Worm (Caenorhabditis elegans): Measurements from ENCODE around the gene chil-5.
"Not testable (repeated sequence)": the region's sequence is repeated elsewhere in the genome, so short reads cannot be mapped to it uniquely, and the experiment has no call there.

chil-5 gene

DNA sequence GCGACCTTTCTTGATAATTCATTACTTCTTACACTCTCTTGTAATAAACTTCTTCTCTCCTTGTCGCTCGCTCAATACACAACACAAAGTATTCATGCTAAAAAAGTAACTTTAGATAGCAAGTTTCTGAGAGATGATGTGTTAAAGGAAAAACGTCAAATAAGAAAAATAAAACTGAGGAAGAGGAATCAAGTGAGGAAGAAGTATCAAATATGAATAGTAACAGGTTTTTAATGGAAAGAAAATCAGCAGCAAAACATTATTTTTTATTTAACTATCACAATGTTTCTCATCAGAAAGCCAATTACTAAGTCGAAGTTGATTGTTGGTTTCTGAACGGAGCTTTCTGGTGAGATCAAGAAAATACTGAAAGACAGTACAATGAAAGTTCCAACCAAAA, 6.9 kb upstream of the chil-5 start, which contains the start of gene chil-1:
Gene chil-1, minus strand, starts transcription at position 101 of the 400 bp plus-strand sequence.
- TF ChIP-seq mab-5, elt-3, nhr-237 (tag; optimal IDR thresholded peaks at IDR 0.05): not testable (repeated sequence)

DNA sequence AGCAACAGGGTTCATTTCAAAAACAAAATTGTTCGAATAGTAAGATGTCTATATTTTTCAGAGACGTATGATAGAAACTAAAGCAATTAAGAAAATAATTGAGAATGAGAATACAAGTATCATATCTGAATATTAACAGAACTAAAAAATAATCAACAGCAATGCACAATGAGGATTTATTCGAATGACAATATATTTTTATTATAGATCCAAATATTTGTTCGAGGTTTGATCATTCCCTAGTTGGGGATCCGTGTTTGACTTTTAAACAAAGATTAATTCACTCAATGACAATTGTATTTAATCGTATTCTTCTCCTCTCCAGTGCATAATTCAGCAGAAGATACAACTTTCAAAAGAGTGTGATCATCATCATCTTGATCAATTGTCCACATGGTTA, 2.7 kb upstream of the chil-5 start, which contains the start of gene C08H9.18:
Gene C08H9.18, minus strand, starts transcription at position 101 of the 400 bp plus-strand sequence.
- TF ChIP-seq lin-13 (tag; optimal IDR thresholded peaks at IDR 0.05) (no peak), nhr-12 (tag; optimal IDR thresholded peaks at IDR 0.05) (no peak), mls-2 (tag; optimal IDR thresholded peaks at IDR 0.05) (no peak), ceh-39 (tag; optimal IDR thresholded peaks at IDR 0.05) (no peak), elt-3 (tag; optimal IDR thresholded peaks at IDR 0.05) (no peak), lin-32 (GFP tag; optimal IDR thresholded peaks at IDR 0.05) (no peak), ceh-43 (GFP tag; optimal IDR thresholded peaks at IDR 0.05) (no peak), blmp-1 (tag; optimal IDR thresholded peaks at IDR 0.05) (no peak), ham-2 (GFP tag; optimal IDR thresholded peaks at IDR 0.05) (no peak), bed-3 (GFP tag; optimal IDR thresholded peaks at IDR 0.05) (no peak), sptf-1 (tag; optimal IDR thresholded peaks at IDR 0.05) (no peak), unc-120 (tag; optimal IDR thresholded peaks at IDR 0.05; ENCODE audit: poor library complexity, severe bottlenecking) (no peak), ceh-83 (GFP tag; optimal IDR thresholded peaks at IDR 0.05) (no peak), hlh-1 (tag; optimal IDR thresholded peaks at IDR 0.05) (no peak), snpc-4 (tag; optimal IDR thresholded peaks at IDR 0.05) (no peak)

DNA sequence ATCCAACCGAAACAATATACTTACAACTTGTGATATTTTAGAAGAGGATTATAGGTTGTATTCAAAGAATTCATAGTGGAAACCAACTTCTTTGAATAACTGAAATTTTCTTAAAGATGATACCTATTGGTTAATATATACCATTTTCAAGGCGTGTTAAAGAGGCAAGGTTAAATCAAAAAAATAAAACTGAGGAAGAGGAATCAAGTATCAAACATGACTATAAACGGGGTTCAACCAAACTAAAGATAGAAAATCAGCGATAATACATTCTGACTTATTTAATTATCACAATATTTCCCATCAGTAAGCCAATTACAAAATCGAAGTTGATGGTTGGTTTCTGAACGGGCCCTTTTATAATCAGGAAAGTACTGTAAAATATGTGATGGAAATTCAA, 1.9 kb upstream of the chil-5 start, which contains the start of gene chil-3:
Gene chil-3, minus strand, starts transcription at position 101 of the 400 bp plus-strand sequence.
- TF ChIP-seq ces-1 (GFP tag; optimal IDR thresholded peaks at IDR 0.05) (no peak), nhr-2 (tag; optimal IDR thresholded peaks at IDR 0.05) (no peak), lin-32 (GFP tag; optimal IDR thresholded peaks at IDR 0.05) (no peak), sptf-1 (tag; optimal IDR thresholded peaks at IDR 0.05) (no peak)

DNA sequence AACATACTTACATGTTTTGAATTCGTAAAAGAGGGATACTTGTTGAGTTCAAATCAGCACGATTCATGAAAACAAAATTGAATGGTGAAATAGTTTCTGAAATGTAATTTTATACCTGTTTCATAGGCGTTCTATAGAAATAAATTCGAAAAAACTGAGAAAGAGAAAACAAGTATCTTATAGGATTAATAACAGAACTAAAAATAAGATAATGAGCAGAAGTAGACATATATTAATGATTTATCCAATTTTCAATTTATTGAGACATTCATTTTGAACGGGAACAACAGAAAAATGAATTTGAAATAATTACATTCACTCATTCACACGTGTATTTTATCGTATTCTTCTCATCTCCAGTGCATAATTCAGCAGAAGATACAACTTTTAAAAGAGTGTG, 1.7 kb downstream of the chil-5 start, which contains the start of gene chil-6:
Gene chil-6, minus strand, starts transcription at position 101 of the 400 bp plus-strand sequence.
- TF ChIP-seq flh-1 (GFP tag; optimal IDR thresholded peaks at IDR 0.05): no peak
- TF ChIP-seq ceh-43 (GFP tag; optimal IDR thresholded peaks at IDR 0.05): no peak
- no peak for TF ChIP-seq blmp-1 (tag; optimal IDR thresholded peaks at IDR 0.05)
- TF ChIP-seq sptf-1 (tag; optimal IDR thresholded peaks at IDR 0.05): no peak
- no peak for TF ChIP-seq bed-3 (GFP tag; optimal IDR thresholded peaks at IDR 0.05)
- TF ChIP-seq drap-1 (GFP tag; optimal IDR thresholded peaks at IDR 0.05): no peak
- TF ChIP-seq mep-1 (tag; optimal IDR thresholded peaks at IDR 0.05): no peak
- TF ChIP-seq mls-2 (tag; optimal IDR thresholded peaks at IDR 0.05): no peak

DNA sequence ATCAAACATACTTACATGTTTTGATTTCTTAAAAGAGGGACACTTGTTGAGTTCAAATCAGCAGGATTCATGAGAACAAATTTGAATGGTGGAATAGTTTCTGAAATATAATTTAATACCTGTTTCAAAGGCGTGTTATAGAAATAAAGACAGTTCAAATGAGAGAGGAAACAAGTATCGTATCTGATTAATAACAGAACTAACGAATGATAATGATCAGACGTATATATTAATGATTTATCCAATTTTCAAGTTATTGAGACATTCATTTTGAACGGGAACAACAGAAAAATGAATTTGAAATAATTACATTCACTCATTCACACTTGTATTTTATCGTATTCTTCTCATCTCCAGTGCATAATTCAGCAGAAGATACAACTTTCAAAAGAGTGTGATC, 3.9 kb downstream of the chil-5 start, which contains the start of gene chil-4:
Gene chil-4, minus strand, starts transcription at position 101 of the 400 bp plus-strand sequence.
- TF ChIP-seq bed-3 (GFP tag; optimal IDR thresholded peaks at IDR 0.05) (no peak), hlh-1 (tag; optimal IDR thresholded peaks at IDR 0.05) (no peak), mls-2 (tag; optimal IDR thresholded peaks at IDR 0.05) (no peak), snpc-4 (tag; optimal IDR thresholded peaks at IDR 0.05) (no peak)

DNA sequence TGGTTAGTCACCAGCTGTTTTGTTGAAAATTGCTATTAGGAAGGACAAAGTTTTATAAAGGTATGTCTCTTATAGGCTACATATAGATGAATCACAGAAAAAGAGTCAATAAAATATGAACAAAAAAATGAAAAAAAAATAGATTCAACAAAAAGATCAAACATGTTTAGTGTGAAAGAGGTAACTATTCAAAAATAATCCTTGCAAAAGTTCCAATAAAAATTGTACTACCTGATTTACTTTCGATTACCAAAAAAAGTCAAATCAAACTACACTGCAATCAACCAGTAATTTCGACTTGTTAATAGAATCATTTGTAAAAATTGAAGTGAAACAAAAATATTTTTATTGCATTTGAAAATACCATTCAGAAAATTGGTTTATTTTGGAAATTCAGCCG, 8.5 kb downstream of the chil-5 start, which contains the start of gene ZK938.10:
Gene ZK938.10, minus strand, starts transcription at position 101 of the 400 bp plus-strand sequence.
- TF ChIP-seq nhr-237 (tag; optimal IDR thresholded peaks at IDR 0.05) (no peak), zip-8 (tag; optimal IDR thresholded peaks at IDR 0.05) (no peak), lsy-2 (tag; optimal IDR thresholded peaks at IDR 0.05) (no peak), drap-1 (GFP tag; optimal IDR thresholded peaks at IDR 0.05) (no peak), lin-13 (tag; optimal IDR thresholded peaks at IDR 0.05) (no peak), mls-2 (tag; optimal IDR thresholded peaks at IDR 0.05) (no peak), ces-1 (GFP tag; optimal IDR thresholded peaks at IDR 0.05) (no peak), ceh-39 (tag; optimal IDR thresholded peaks at IDR 0.05) (no peak), snpc-4 (tag; optimal IDR thresholded peaks at IDR 0.05) (no peak), sem-2 (GFP tag; optimal IDR thresholded peaks at IDR 0.05) (no peak), tbx-8 (GFP tag; optimal IDR thresholded peaks at IDR 0.05) (no peak)

DNA sequence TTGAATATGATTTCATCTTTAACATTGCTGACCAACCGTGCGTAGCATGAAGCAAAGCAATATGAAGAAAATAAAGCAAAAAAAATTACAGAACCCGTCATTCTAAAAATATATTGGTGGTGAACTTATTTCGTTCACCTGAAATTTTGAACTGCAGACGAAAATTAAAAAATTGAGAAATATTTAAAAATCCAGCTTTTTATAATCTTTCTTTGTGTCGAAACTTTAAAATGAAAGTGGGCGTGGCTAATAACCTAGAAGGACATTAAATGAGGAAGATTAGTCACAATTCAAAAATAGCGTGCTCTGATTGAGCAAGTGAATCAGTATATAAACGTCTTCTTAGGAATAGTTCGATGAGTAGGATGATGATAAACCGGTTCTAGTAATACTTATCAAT, 10.0 kb downstream of the chil-5 start, which contains the start of gene old-2:
Gene old-2, minus strand, starts transcription at position 101 of the 400 bp plus-strand sequence.
- TF ChIP-seq nhr-28 (tag; optimal IDR thresholded peaks at IDR 0.05): no peak
- no peak for TF ChIP-seq hlh-1 (tag; optimal IDR thresholded peaks at IDR 0.05)
- TF ChIP-seq zip-8 (tag; optimal IDR thresholded peaks at IDR 0.05): no peak
- TF ChIP-seq mab-5 (tag; optimal IDR thresholded peaks at IDR 0.05): no peak
- TF ChIP-seq unc-120 (tag; optimal IDR thresholded peaks at IDR 0.05; ENCODE audit: poor library complexity, severe bottlenecking): no peak
- no peak for TF ChIP-seq nhr-237 (tag; optimal IDR thresholded peaks at IDR 0.05)
- no peak for TF ChIP-seq ztf-11 (tag; optimal IDR thresholded peaks at IDR 0.05)
- TF ChIP-seq snpc-4 (tag; optimal IDR thresholded peaks at IDR 0.05): no peak
- TF ChIP-seq elt-1 (tag; optimal IDR thresholded peaks at IDR 0.05; ENCODE audit: borderline replicate concordance, insufficient read depth): no peak
- TF ChIP-seq unc-39 (tag; optimal IDR thresholded peaks at IDR 0.05): no peak
- no peak for TF ChIP-seq nhr-12 (tag; optimal IDR thresholded peaks at IDR 0.05)
- TF ChIP-seq ceh-83 (GFP tag; optimal IDR thresholded peaks at IDR 0.05): no peak
- TF ChIP-seq bed-3 (GFP tag; optimal IDR thresholded peaks at IDR 0.05): no peak
- no peak for TF ChIP-seq flh-1 (GFP tag; optimal IDR thresholded peaks at IDR 0.05)
- no peak for TF ChIP-seq blmp-1 (tag; optimal IDR thresholded peaks at IDR 0.05)
